Worm (Caenorhabditis elegans) whole organism, L3 larva: ENCODE measurements around the gene pqn-27.

Experiments used
- ceh-16 ChIP-seq: sonication (generic microtip); optimal IDR thresholded peaks from 2 replicates; lab custom pipeline; 2017; ENCODE audit warnings: missing biosample characterization, missing genetic modification characterization
- ceh-9 ChIP-seq: sonication (generic microtip); optimal IDR thresholded peaks from 2 replicates; lab custom pipeline; 2018; ENCODE audit warnings: missing biosample characterization, missing genetic modification characterization
- egl-27 ChIP-seq: sonication (generic microtip); optimal IDR thresholded peaks from 4 replicates; lab custom pipeline; 2017; ENCODE audit warnings: missing biosample characterization, missing genetic modification reagents, missing genetic modification characterization
- lin-15B ChIP-seq: fragments of 150-350 bp; optimal IDR thresholded peaks from 2 replicates; lab custom pipeline; 2014; ENCODE audit warnings: missing biosample characterization, missing genetic modification characterization
- nhr-28 ChIP-seq: fragments of 150-350 bp; optimal IDR thresholded peaks from 2 replicates; lab custom pipeline; 2014; ENCODE audit warnings: missing biosample characterization, missing genetic modification characterization
- nhr-76 ChIP-seq: fragments of 150-350 bp; sonication (generic microtip); optimal IDR thresholded peaks from 5 replicates; lab custom pipeline; 2014; ENCODE audit warnings: missing biosample characterization, missing genetic modification characterization
- nhr-77 ChIP-seq: fragments of 150-350 bp; optimal IDR thresholded peaks from 2 replicates; lab custom pipeline; 2014; ENCODE audit warnings: missing biosample characterization, missing genetic modification characterization
- pqm-1 ChIP-seq: fragments of 150-350 bp; optimal IDR thresholded peaks from 2 replicates; lab custom pipeline; 2017; ENCODE audit warnings: missing biosample characterization, missing genetic modification characterization, inconsistent platforms
- unc-62 ChIP-seq: fragments of 150-350 bp; sonication (generic microtip); optimal IDR thresholded peaks from 4 replicates; lab custom pipeline; 2014; ENCODE audit warnings: missing biosample characterization, missing genetic modification reagents, missing genetic modification characterization
- ztf-4 ChIP-seq: fragments of 150-350 bp; optimal IDR thresholded peaks from 2 replicates; lab custom pipeline; 2014; ENCODE audit warnings: missing biosample characterization, missing genetic modification characterization

- TF ChIP-seq egl-27 (tag; lab: Kevin White, UChicago) (no peak), lin-15B (tag; lab: Kevin White, UChicago) (no peak), ceh-9 (tag; lab: Kevin White, UChicago) (no peak), nhr-77 (no peak), ztf-4 (tag; lab: Kevin White, UChicago) (no peak), nhr-28 (tag; lab: Kevin White, UChicago) (no peak), pqm-1 (tag; lab: Kevin White, UChicago) (no peak), unc-62 (GFP tag; lab: Kevin White, UChicago) (no peak), nhr-76 (tag; lab: Kevin White, UChicago) (no peak), ceh-16 (tag; lab: Kevin White, UChicago) (no peak)
These were observed 9.1 kb downstream of the pqn-27 start for ce11 chrII:13451321-13451720.
